Fruit fly (Drosophila melanogaster) whole organism: ENCODE results near the gene CG42583.

Experiments
- EcR ChIP-seq, 2 experiments: fragments of >200 bp; optimal IDR thresholded peaks; 2 replicates each; lab custom pipeline; 2017; ENCODE audit warnings: missing biosample characterization in 2 of 2, missing genetic modification characterization in 2 of 2, missing genetic modification reagents in 2 of 2
- pan ChIP-seq: fragments of >200 bp; optimal IDR thresholded peaks from 2 replicates; lab custom pipeline; 2017
- usp ChIP-seq: fragments of >200 bp; optimal IDR thresholded peaks from 2 replicates; lab custom pipeline; 2017; ENCODE audit warnings: missing biosample characterization, missing genetic modification characterization, mixed read lengths

DNA sequence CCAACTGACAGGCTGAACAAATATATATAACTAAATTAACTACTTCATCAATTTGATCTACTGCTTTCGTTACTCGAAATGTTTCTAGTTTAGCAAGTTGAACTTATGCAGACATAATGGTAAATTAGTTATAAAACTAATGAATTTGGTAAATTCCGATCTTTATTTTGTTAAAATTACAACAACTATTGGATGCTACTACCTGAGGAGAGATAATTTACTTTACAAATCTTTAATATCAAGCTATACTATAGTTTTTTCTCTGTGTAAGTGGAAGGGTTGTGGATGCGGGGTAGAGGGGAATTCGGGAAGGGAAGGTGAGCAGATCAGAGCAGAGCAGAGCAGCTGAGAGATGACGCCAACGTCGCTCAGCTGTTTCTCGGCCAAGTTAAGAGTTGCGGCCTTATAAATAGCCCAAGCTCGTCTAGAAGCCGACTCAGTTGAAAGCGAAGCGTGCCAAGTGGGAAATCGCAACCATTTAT is 8.1 kb downstream of the CG42583 start, which contains the start of gene aspr:
- no peak for TF ChIP-seq pan (lab: Kevin White, UChicago)
- TF ChIP-seq EcR (GFP tag; optimal IDR thresholded peaks at IDR 0.05; lab: Kevin White, UChicago), result no peak
- no peak for TF ChIP-seq usp (GFP tag; lab: Kevin White, UChicago)
